Fruit fly (Drosophila melanogaster) whole organism, prepupa: Measurements from ENCODE around the gene eIF3d2.

ENCODE experiments used
- CG11762 ChIP-seq: fragments of 200-800 bp; sonication (Bioruptor generic); optimal IDR thresholded peaks from 3 replicates; lab custom pipeline; 2016; ENCODE audit warnings: missing biosample characterization, missing genetic modification characterization; ENCODE audit not compliant: insufficient read depth
- CG16779 ChIP-seq: fragments of 200-800 bp; sonication (Bioruptor generic); optimal IDR thresholded peaks from 3 replicates; lab custom pipeline; 2017; ENCODE audit warnings: missing biosample characterization, mild to moderate bottlenecking, missing genetic modification characterization
- CG31627 ChIP-seq: fragments of 200-800 bp; sonication (Bioruptor generic); optimal IDR thresholded peaks from 3 replicates; lab custom pipeline; 2016; ENCODE audit warnings: missing biosample characterization, missing genetic modification characterization
- CG32006 ChIP-seq: fragments of 200-800 bp; sonication (Bioruptor generic); optimal IDR thresholded peaks from 3 replicates; lab custom pipeline; 2017; ENCODE audit warnings: missing biosample characterization, mild to moderate bottlenecking, missing genetic modification characterization
- CG34406 ChIP-seq: fragments of 200-800 bp; sonication (Bioruptor generic); optimal IDR thresholded peaks from 3 replicates; lab custom pipeline; 2016; ENCODE audit warnings: missing biosample characterization, missing genetic modification characterization
- CG4318 ChIP-seq: fragments of 200-800 bp; sonication (Bioruptor generic); optimal IDR thresholded peaks from 3 replicates; lab custom pipeline; 2017; ENCODE audit warnings: missing biosample characterization, mild to moderate bottlenecking, missing genetic modification characterization
- CG6792 ChIP-seq: fragments of 200-800 bp; sonication (Bioruptor generic); optimal IDR thresholded peaks from 3 replicates; lab custom pipeline; 2016; ENCODE audit warnings: missing biosample characterization, missing genetic modification characterization
- CG6808 ChIP-seq: fragments of 200-800 bp; sonication (Bioruptor generic); optimal IDR thresholded peaks from 3 replicates; lab custom pipeline; 2017; ENCODE audit warnings: missing biosample characterization, missing genetic modification characterization, mild to moderate bottlenecking, moderate library complexity, missing genetic modification reagents
- Hr38 ChIP-seq: sonication (Bioruptor generic); optimal IDR thresholded peaks from 2 replicates; lab custom pipeline; 2016; ENCODE audit warnings: missing biosample characterization, missing genetic modification characterization
- Lpt ChIP-seq: fragments of 200-800 bp; sonication (Bioruptor generic); optimal IDR thresholded peaks from 3 replicates; lab custom pipeline; 2016; ENCODE audit warnings: missing biosample characterization, missing genetic modification characterization
- OdsH ChIP-seq: fragments of 200-800 bp; sonication (Bioruptor generic); optimal IDR thresholded peaks from 3 replicates; lab custom pipeline; 2016; ENCODE audit warnings: missing biosample characterization, missing genetic modification characterization
- acj6 ChIP-seq: fragments of 200-800 bp; sonication (Bioruptor generic); optimal IDR thresholded peaks from 3 replicates; lab custom pipeline; 2016; ENCODE audit warnings: missing biosample characterization, missing genetic modification characterization
- lz ChIP-seq: fragments of 200-800 bp; sonication (Bioruptor generic); optimal IDR thresholded peaks from 3 replicates; lab custom pipeline; 2016; ENCODE audit warnings: missing biosample characterization, missing genetic modification characterization

dm6 chr3R:12219497-12219896 is 24.7 kb upstream of the eIF3d2 start, which contains the start of gene Cog1:
- TF ChIP-seq lz (GFP tag; lab: Kevin White, UChicago): no peak
- TF ChIP-seq CG34406 (GFP tag; lab: Kevin White, UChicago): no peak
- no peak for TF ChIP-seq CG16779 (tag; lab: Kevin White, UChicago)
- TF ChIP-seq CG6808: no peak
- no peak for TF ChIP-seq OdsH
- no peak for TF ChIP-seq CG31627 (GFP tag; lab: Kevin White, UChicago)
- TF ChIP-seq Hr38 (GFP tag; lab: Kevin White, UChicago): no peak
- TF ChIP-seq CG4318 (GFP tag; lab: Kevin White, UChicago): no peak
- no peak for TF ChIP-seq CG32006 (GFP tag; lab: Kevin White, UChicago)
- TF ChIP-seq Lpt (GFP tag; lab: Kevin White, UChicago): no peak
- TF ChIP-seq CG11762 (GFP tag; lab: Kevin White, UChicago): no peak
- no peak for TF ChIP-seq CG6792 (GFP tag; lab: Kevin White, UChicago)
- TF ChIP-seq acj6: no peak
